Fruit fly (Drosophila melanogaster): Measurements from ENCODE around the gene Gr22d.

Gr22d gene

DNA sequence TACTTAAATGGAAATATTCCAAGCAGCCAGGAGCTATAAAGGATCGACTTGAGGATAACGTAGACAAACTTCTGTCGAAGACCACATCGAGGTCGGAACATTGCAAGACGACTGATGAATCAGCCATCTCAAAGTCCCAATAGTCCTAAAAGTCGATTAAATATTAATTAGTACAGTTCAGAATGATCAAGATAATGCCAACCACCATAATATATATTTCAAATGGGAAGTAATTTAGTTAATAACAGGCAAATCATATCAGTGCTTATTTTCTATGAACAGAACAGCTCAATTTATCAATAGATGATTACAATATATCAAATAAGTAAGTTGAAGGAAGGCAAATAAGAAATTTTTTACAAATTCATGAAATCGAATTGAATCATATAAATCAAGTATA, at the start of gene Gr22d:
Gr22d (minus strand) TSS at position 101 of the 400 bp plus-strand sequence.
- TF ChIP-seq CG15710 (tag; optimal IDR thresholded peaks at IDR 0.05): no peak
- no peak for TF ChIP-seq CG14655 (GFP tag; optimal IDR thresholded peaks at IDR 0.05)

DNA sequence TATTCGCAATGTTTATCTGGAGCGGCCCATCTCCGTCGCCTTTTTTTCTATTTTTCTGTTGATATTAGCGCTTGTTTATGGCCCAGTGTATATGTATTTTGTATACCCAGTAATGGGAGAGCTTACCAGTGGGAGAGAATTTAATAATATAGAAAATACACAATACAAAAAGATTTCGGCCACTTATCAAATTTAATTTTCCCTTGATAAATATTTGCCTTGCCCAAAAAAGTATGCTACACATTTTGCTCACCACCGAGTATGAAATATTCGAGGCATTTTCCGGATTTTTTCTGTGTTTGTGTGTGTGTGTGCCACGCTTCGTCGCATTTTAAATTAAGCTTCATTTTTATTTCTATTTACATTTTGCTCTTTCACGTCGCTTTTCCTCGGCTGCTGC, 48.9 kb upstream of the Gr22d start:
- TF ChIP-seq CG8301 (tag; optimal IDR thresholded peaks at IDR 0.05) (no peak), Pif1B (GFP tag; optimal IDR thresholded peaks at IDR 0.05) (no peak), CG9948 (tag; optimal IDR thresholded peaks at IDR 0.05) (no peak), gl (tag; optimal IDR thresholded peaks at IDR 0.05) (no peak), D1 (tag; optimal IDR thresholded peaks at IDR 0.05) (no peak), CG17806 (tag; optimal IDR thresholded peaks at IDR 0.05) (no peak), CG34367 (tag; optimal IDR thresholded peaks at IDR 0.05) (no peak), CG15710 (tag; optimal IDR thresholded peaks at IDR 0.05) (no peak), rn (GFP tag; IDR thresholded peaks at IDR 0.05) (no peak), Ets98B (GFP tag; IDR thresholded peaks at IDR 0.05) (no peak), CG14655 (GFP tag; optimal IDR thresholded peaks at IDR 0.05) (no peak), Pif1A (GFP tag; optimal IDR thresholded peaks at IDR 0.05) (no peak), CG32121 (GFP tag; IDR thresholded peaks at IDR 0.05) (no peak)

DNA sequence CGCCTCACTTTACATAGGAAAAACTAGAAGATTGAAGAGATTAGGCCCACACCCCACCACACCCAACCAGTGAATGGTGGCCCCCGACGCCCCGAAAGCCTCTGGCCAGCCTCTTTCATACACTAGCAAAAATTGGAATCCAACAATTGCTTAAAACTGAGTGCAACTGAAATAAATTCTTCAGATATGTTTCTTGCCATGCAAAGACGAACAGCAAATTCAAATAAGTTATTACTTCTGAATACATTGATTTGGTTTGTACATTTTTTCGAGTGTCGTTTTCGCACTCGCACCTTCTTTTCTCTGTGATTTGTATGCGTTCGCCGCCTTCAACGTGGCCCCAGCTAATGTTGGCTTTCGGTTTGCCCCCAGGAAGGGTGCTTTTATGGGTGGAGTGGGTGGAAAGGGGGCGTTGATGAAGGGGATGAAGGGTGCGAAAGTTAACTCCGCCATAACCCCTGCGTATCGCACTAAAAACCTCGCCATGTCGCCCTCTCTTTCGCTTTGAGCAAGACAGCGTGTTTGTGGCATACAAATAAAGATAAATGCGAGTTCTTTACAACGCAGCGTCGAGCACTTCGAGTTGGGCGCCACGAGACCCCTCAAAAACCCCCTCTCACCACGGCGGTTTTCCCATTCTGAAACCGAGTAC, 47.7 kb upstream of the Gr22d start:
- TF ChIP-seq CG13204 (GFP tag; optimal IDR thresholded peaks at IDR 0.05): no peak
- TF ChIP-seq CG12605 (GFP tag; IDR thresholded peaks at IDR 0.05): no peak
- TF ChIP-seq Ets98B (GFP tag; IDR thresholded peaks at IDR 0.05): peak; percentile 25; the same call in 1 of the 2 replicates
- TF ChIP-seq CG17806 (tag; optimal IDR thresholded peaks at IDR 0.05): no peak
- no peak for TF ChIP-seq Pif1B (GFP tag; optimal IDR thresholded peaks at IDR 0.05)
- TF ChIP-seq CG32121 (GFP tag; IDR thresholded peaks at IDR 0.05): no peak
- TF ChIP-seq D1 (tag; optimal IDR thresholded peaks at IDR 0.05): no peak
- no peak for TF ChIP-seq CG10348 (GFP tag; IDR thresholded peaks at IDR 0.05)
- peak; percentile 14; the same call in 1 of the 3 replicates for TF ChIP-seq fd96Ca (GFP tag; IDR thresholded peaks at IDR 0.05)
- TF ChIP-seq CG8301 (tag; optimal IDR thresholded peaks at IDR 0.05): peak; percentile 4
- TF ChIP-seq gl (tag; optimal IDR thresholded peaks at IDR 0.05): no peak
- no peak for TF ChIP-seq Snoo (tag; optimal IDR thresholded peaks at IDR 0.05)
- TF ChIP-seq rn (GFP tag; IDR thresholded peaks at IDR 0.05): no peak
- TF ChIP-seq EcR (GFP tag; optimal IDR thresholded peaks at IDR 0.05): no peak
- no peak for TF ChIP-seq CG4496 (GFP tag; IDR thresholded peaks at IDR 0.05)
- peak; percentile 7 for TF ChIP-seq CG15710 (tag; optimal IDR thresholded peaks at IDR 0.05)
- peak; percentile 29 for TF ChIP-seq CG14655 (GFP tag; optimal IDR thresholded peaks at IDR 0.05)
- TF ChIP-seq Pif1A (GFP tag; optimal IDR thresholded peaks at IDR 0.05): no peak
- no peak for TF ChIP-seq CG34367 (tag; optimal IDR thresholded peaks at IDR 0.05)
- peak; percentile 15 for TF ChIP-seq CG8159 (tag; optimal IDR thresholded peaks at IDR 0.05)
- no peak for TF ChIP-seq CG9948 (tag; optimal IDR thresholded peaks at IDR 0.05)

DNA sequence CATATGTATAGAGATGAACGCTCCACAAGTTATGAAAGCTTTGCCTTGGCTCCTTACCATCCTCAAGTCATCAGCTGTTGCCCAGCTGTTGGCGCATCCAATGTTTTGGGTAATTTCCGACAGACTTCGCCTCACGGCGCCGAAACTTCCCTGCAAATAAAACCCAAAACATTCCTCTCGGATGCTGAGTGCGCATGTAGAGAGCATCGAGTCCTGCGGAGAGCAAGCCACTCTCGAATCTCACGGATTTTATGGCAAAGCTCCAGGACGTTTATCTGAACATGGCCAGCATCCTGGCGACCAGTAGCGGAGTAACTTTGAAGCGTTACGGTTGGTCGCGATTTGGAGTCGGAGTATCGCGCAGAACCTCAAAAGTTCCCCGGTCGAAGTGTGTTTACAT, 46.1 kb upstream of the Gr22d start, which contains the start of gene wry:
wry (plus strand) TSS at position 301 of the 400 bp plus-strand sequence.
- TF ChIP-seq CG12605 (GFP tag; IDR thresholded peaks at IDR 0.05) (peak; percentile 37; the same call in 1 of the 2 replicates), CG9948 (tag; optimal IDR thresholded peaks at IDR 0.05) (no peak)

DNA sequence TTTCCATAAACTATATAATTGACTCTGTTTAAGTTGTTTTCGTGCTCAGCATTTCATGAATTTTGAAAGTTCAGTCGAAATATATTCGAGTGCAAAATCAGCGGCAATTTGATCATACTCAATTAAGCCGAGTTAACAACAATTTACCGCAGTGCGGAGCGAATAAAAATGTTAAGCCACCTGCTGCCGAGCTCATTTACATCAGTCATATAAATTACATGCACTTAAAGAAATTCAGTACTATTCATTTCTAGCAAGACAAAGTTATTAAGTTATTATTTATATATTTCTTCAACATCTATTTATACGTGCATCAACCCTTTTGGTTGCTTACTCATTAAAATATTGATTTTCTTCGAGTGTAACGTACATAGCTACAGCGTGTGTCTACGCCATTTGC, 42.3 kb upstream of the Gr22d start, which contains the start of gene c-cup:
c-cup (minus strand) TSS at position 101 of the 400 bp plus-strand sequence.
- TF ChIP-seq CG10348 (GFP tag; IDR thresholded peaks at IDR 0.05) (no peak), CG4496 (GFP tag; IDR thresholded peaks at IDR 0.05) (no peak), CG14655 (GFP tag; optimal IDR thresholded peaks at IDR 0.05) (no peak), fd96Ca (GFP tag; IDR thresholded peaks at IDR 0.05) (no peak)

DNA sequence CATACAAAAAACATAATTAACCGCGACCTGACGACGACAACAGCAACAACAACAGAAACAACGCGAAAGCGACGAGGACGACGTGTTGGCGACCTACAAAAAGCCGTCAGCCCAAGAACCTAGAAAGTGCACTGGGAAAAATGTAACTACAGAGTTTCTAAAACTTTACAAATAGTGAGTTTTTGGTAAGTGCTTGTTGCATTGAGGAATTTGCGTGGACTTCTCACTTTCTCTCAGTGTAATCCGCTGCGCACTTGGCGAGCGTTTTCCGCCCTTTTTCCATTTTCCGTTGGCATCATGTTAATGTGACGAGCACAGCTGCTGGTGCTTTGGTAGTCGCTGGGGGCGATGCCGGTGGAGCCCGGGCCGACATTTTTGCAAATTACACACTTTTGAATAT, 38.1 kb upstream of the Gr22d start:
- no peak for TF ChIP-seq CG32121 (GFP tag; IDR thresholded peaks at IDR 0.05)
- no peak for TF ChIP-seq CG34367 (tag; optimal IDR thresholded peaks at IDR 0.05)
- TF ChIP-seq CG9948 (tag; optimal IDR thresholded peaks at IDR 0.05): no peak
- no peak for TF ChIP-seq gl (tag; optimal IDR thresholded peaks at IDR 0.05)
- TF ChIP-seq Snoo (tag; optimal IDR thresholded peaks at IDR 0.05): no peak
- no peak for TF ChIP-seq CG8159 (tag; optimal IDR thresholded peaks at IDR 0.05)
- TF ChIP-seq fd96Ca (GFP tag; IDR thresholded peaks at IDR 0.05): no peak
- no peak for TF ChIP-seq Ets98B (GFP tag; IDR thresholded peaks at IDR 0.05)
- no peak for TF ChIP-seq CG15710 (tag; optimal IDR thresholded peaks at IDR 0.05)
- no peak for TF ChIP-seq Pif1B (GFP tag; optimal IDR thresholded peaks at IDR 0.05)
- TF ChIP-seq rn (GFP tag; IDR thresholded peaks at IDR 0.05): no peak
- TF ChIP-seq CG12605 (GFP tag; IDR thresholded peaks at IDR 0.05): no peak
- TF ChIP-seq CG4496 (GFP tag; IDR thresholded peaks at IDR 0.05): no peak
- no peak for TF ChIP-seq CG8301 (tag; optimal IDR thresholded peaks at IDR 0.05)

DNA sequence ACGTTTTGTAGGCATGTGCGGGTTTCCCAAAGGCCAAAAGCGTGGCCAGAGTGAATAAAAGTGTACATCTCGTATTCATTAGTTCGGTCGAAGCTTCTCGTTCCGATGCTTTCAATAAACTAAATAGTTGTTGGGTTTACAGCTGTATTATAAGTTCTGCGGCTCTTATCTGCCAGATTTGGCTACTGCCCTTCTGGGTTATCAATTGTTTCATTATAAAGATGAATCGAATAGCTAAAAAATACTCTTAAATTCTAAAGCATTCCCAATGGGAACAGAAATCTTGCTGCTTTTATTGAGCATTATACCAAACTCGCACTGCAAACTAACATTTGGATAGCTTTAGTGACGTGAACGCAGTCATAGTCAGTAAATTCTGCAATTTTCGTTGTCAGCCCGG, 36.2 kb upstream of the Gr22d start, which contains the start of gene CG31664:
CG31664 (minus strand) TSS at position 101 of the 400 bp plus-strand sequence.
- TF ChIP-seq CG34367 (tag; optimal IDR thresholded peaks at IDR 0.05): no peak
- TF ChIP-seq fd96Ca (GFP tag; IDR thresholded peaks at IDR 0.05): no peak
- no peak for TF ChIP-seq Snoo (tag; optimal IDR thresholded peaks at IDR 0.05)
- no peak for TF ChIP-seq CG12605 (GFP tag; IDR thresholded peaks at IDR 0.05)
